Worm (Caenorhabditis elegans): ENCODE results near the gene gbb-2.
A peak's percentile ranks its signal among the peaks of the same experiment; 100 is the strongest.

DNA sequence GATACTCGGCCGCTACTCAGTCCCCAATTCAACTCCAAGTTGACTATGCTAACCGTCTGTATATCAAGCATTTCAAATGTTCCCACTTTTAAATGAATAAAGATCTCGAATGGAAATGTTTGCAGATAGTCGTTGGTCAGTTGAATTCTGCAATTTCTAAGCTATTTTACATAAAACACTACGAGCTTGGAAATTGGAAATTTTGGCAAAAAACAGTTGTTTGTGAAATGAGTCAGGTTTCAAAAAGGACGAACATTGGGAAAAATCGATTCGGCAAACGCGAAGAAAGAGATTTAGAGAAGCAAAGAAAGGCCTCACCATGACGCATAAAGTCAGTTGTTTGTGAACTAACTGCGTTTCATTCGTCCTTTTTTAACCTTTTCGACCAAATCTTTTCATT, 59.7 kb downstream of the gbb-2 start:
- TF ChIP-seq flt-1 (GFP tag; IDR thresholded peaks at IDR 0.05) = no peak
- peak; percentile 82 for TF ChIP-seq T22C8.4 (GFP tag; IDR thresholded peaks at IDR 0.05)
- TF ChIP-seq ztf-29 (GFP tag; IDR thresholded peaks at IDR 0.05) = no peak
